Worm (Caenorhabditis elegans) whole organism, dauer: ENCODE measurements around the gene Y116A8C.37.

ENCODE experiments used
- unc-62 ChIP-seq: sonication (generic microtip); optimal IDR thresholded peaks from 2 replicates; lab custom pipeline; 2017; ENCODE audit warnings: missing biosample characterization, missing genetic modification reagents, missing genetic modification characterization

The Y116A8C.37 gene

DNA sequence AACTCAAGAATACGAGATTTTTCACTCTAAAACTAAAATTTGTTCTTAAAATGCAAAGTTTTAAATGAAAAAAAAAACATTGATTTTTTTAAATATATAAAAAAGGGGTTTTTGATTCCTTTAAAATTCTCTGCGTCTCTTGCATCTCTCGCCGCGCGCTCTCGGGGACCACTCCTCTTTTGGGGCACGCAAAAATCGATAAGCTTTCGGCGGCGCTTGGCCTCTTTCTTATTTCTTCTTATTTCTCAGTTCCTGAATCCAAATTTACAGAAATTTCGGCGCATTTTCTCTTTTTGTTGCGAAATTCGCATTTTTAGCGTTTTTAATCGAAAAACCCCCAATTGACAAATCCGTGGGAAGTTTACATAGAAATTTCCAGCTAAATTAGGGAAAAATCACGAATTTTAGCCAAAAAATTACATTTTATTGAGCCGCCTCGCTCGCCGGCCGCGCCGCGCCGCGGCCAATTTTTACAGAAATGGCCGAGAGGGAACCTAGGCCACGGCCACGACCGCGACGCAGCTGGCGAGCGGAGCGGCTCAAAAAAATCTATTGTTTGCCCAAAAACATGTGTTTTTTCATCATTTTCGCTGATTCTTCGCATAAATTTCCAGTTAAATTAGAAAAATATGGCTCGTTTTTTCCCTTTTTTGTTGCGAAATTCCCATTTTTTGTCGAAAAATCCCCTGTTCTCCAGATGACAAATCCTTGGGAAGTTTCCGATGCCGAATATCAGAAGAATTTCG is 11.8 kb downstream of the Y116A8C.37 start, which contains the start of gene itsn-1:
Gene itsn-1, plus strand, starts transcription at position 696 of the 746 bp plus-strand sequence.
- no peak for TF ChIP-seq unc-62 (GFP tag; lab: Kevin White, UChicago)

DNA sequence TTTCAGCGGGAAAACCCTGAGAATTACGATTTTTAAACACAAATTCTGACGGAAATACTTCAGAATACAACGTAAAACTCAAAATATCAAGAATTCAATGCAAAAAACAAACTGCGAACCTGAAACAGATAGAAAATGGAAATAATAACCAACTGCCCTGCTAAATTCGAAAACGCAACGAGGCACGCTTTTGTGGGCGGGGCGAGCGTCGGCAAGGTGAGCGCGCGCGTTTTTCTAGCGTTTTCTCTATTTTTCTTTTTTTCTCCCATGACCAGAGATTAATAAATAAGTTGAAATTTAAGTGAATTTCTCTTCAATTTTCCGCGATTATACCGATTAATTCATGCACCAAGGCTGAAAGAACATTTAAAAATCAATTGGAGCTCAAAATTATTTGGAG is 12.3 kb downstream of the Y116A8C.37 start, which contains the start of gene uaf-2:
Gene uaf-2, minus strand, starts transcription at position 183 of the 400 bp plus-strand sequence.
- no peak for TF ChIP-seq unc-62 (GFP tag; lab: Kevin White, UChicago)

DNA sequence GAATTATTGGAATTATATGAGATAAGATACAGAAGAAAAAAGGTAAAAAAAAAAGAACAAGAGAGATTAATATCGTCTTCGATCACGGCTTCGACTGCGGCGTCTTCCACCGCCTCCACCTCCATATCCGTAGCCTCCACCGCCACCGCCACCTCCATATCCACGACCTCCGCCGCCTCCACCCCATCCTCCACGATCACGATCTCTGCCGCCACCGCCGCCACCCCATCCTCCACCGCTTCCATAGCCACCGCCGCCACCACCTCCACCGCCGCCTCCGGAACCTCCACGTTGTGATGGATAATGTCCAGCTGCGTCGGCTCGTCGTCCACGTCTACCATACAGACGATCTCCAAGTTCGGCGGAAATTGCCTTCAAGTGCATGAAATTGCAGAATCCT is 14.1 kb downstream of the Y116A8C.37 start:
- TF ChIP-seq unc-62 (GFP tag; lab: Kevin White, UChicago), result no peak

DNA sequence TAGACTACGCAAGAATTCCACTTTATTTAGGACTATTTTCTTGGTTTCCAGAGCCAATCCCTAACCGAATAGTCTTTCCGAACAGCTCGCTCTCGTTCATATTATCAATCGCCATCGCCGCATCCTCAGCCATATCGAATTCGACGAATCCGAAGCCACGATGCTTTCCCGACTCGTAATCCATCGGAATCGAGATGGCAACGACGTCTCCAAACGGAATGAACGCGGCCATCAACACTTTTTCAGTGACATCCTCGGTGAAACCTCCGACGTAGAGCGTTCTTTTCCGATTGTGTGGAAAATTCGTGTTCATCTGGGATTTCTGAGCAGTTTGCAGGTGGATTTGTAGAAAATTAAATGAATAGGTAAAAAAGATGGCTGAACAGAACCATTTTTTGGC is 14.6 kb downstream of the Y116A8C.37 start, which contains the start of gene cyn-13:
Gene cyn-13, minus strand, starts transcription at position 313 of the 400 bp plus-strand sequence.
- no peak for TF ChIP-seq unc-62 (GFP tag; lab: Kevin White, UChicago)

DNA sequence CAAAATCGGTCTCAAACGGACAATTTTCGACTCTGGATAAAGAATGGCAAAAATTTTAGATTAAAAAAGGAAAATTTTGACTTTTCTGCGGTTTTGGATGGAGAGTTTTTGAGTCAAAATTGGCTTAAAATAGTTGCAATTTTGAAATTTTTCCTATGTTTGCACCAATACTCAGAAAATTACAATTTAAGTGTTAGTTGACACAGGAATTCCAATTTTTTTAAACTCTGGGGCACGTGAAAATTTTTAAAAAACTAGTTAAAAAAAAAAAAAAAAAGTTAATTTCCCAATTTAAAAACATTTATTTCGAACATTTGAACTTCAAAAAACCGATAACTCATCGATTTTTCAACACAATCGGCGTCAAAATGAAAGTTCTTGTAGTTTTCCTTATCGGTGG is 19.1 kb downstream of the Y116A8C.37 start, which contains the start of gene Y116A8C.33:
Gene Y116A8C.33, plus strand, starts transcription at position 301 of the 400 bp plus-strand sequence.
- TF ChIP-seq unc-62 (GFP tag; lab: Kevin White, UChicago), result no peak

DNA sequence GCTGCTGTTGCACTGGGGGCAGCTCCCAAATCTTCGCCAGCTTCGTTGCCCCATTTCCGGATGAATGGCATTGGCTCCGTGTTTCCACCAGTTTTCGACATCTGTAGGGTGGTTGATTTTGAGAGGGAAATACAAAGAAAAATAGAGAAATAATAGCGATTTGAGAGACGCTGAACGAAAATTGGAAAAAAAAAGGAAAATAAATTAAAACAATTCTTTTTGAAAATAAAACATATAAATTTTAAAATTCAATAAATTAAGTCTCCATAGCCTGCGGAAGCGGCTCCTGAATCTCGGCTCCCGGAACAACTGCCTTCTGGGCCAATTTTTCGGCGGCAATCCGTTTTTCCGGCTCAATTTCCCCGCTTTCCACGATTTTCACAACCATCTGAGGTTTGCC is 20.1 kb downstream of the Y116A8C.37 start, which contains the start of gene sfa-1:
Gene sfa-1, minus strand, starts transcription at position 101 of the 400 bp plus-strand sequence.
- no peak for TF ChIP-seq unc-62 (GFP tag; lab: Kevin White, UChicago)

DNA sequence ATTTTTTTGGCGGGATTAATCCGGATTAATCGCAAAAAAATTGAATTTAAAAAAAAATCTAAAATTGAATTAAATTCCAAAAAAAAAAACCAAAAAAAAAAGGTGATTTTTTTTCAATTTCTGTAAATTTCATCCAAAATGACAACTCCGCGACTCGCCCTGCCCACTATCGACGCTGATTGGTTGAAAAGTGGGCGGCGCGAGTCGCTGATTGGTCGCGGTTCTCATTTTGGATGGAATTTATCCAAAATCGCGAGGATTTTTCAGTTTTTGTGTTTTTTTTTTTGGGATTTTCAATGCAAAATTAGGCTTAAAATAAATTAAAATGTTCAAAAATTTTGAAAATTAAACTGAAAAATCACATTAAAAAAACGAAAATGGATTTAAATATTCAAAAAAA is 21.5 kb downstream of the Y116A8C.37 start:
- TF ChIP-seq unc-62 (GFP tag; lab: Kevin White, UChicago), result no peak

DNA sequence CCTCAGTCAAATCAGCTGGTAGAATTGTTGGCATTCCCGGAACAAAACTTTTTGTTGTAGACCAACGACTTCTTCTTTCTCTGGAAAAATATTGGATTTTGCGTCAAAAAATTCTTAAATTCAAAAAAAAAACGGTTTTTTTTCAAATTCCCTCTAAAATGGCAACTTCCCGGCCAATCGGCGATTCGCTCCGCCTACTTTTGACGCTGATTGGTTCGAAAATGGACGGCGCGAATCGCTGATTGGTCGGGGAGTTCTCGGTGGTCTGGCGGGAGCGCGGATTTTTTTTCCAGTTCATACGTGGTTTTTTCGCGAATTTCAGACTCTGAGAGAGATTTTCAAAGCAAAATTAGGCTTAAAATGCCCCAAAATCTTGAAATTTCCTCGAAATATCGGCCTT is 22.1 kb downstream of the Y116A8C.37 start:
- no peak for TF ChIP-seq unc-62 (GFP tag; lab: Kevin White, UChicago)

DNA sequence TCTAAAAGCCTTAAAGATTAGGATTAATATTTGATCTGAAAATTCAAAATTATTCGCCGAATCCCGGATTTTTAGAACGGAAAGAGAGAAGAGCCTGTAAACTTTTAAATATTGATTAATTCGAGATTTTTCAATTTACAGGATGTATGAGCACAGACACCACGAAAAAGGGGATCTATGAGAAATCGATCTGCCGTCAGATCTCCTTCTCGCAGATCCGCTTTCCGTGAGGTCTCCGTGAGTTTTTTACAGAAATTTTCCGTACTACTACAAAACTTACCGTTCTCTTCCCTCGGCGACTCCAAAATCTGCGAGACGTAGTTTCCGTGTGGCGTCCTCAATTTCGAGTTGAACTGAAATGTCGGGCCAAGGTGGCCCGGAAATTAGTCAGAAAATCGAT is 22.7 kb downstream of the Y116A8C.37 start:
- no peak for TF ChIP-seq unc-62 (GFP tag; lab: Kevin White, UChicago)

DNA sequence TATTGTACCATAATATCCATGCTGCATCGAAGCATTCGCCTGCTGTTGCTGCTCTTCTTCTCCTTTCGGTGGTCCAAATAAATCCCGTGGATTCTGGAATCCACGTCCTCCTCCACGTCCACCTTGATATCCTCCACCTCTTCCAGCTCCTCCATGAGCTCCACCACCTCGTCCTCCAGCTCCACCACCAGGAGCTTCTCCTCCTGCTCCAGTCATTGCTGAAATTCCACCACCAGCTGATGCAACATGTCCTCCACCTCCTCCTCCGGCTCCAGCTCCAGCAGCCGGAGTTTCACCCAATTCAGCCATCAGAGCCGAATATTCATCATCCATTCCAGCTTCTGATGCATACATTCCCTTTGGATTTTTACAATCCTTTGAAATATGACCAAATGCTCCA is 25.4 kb downstream of the Y116A8C.37 start:
- no peak for TF ChIP-seq unc-62 (GFP tag; lab: Kevin White, UChicago)

DNA sequence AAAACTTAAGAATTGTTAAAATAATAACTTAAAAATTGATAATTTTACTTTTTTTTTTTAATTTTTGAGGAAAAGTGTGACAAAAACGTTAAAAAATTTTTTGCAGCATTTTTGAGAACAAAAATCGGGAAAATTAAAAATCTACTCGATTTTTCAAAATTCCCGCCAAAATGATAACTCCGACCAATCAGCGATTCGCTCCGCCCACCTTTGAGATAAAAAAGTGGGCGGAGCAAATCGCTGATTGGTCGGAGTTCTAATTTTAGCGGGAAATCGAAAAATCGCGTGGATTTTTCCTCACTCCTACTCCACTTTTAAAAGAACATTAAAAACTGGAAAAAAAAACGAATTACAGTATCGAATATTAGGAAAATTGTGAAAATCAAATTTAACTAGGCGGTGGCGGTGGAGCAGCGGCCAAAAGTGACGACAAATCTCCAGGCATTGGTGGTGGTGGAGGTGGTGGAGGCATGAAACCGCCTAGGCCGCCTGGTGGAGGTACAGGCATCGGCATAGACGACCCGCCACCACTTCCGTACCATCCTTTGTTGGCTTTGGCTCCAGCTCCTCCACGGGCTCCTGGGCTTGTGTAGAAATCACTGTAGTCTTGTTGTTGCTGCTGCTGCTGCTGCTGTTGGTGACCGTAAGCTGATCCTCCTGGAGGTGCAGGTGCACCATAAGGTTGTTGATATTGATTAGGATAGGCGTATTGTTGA is 26.6 kb downstream of the Y116A8C.37 start:
- TF ChIP-seq unc-62 (GFP tag; lab: Kevin White, UChicago), result no peak

DNA sequence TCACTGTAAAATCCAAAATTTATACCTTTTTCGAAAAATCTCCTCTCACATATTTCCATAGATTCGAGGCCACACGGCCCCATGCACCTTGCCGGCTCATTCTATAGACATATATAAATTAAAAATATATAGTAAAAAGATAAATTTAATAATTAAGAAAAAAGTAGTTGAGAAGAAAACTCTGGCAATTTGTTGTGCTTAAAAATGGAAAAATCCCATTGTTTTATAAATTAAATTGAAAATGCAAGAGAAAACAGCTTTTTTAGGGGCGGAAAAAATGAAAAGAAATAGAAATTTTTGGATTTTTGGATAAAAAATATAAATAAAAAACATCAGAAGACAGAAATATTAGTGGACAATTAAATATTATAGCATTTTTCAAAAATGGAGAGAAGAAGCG is 27.3 kb downstream of the Y116A8C.37 start, which contains the start of gene Y116A8C.30:
Gene Y116A8C.30, minus strand, starts transcription at position 101 of the 400 bp plus-strand sequence.
- TF ChIP-seq unc-62 (GFP tag; lab: Kevin White, UChicago), result no peak

DNA sequence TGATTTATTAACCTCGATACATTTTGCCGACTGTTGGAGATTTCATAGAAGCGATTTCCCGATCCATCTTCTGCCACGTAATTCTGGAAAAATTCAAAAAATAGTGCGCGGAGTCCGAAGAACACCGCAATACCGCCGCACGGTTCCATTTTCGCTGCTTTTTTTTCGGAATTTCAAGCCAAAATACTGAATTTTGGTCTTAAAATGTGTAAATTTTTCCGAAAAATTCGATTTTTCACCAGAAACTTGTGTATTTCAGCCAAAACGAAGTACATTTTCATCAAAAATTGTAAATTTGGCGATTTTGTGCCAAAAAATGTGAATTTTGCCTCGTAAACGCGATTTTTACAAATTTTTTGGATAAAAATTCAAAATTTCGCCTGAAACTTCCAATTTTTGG is 27.8 kb downstream of the Y116A8C.37 start:
- TF ChIP-seq unc-62 (GFP tag; lab: Kevin White, UChicago), result no peak

DNA sequence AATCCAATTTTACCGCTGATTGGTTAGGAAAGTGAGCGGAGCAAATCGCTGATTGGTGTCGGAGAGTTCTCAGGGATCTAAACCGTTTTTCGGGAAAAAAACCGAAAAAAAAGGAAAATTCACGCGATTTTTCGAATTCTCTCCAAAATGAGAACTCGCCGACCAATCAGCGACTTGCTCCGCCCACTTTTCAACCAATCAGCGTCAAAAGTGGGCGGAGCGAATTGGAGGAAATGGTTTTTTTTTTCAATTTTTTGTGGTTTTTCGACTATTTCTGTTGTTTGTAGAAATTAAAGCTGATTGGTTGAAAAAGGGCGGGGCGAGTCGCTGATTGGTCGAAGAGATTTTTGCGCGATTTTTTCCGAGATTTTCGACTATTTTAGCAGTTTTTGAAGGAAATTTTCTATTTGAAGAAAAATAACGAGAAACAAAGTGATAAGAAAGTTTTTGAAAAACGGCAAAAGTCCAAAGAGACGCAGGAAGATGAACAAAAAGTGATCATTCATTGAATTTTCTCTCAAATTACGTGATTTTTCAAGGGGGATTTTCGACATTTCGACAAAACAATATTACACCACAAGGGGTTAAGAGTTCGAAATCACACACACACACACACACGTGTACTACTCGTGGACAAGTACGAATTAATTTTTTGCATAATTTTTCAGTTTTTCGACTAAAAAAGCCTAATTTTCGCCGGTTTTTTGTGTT is 30.2 kb downstream of the Y116A8C.37 start:
- TF ChIP-seq unc-62 (GFP tag; lab: Kevin White, UChicago), result no peak

DNA sequence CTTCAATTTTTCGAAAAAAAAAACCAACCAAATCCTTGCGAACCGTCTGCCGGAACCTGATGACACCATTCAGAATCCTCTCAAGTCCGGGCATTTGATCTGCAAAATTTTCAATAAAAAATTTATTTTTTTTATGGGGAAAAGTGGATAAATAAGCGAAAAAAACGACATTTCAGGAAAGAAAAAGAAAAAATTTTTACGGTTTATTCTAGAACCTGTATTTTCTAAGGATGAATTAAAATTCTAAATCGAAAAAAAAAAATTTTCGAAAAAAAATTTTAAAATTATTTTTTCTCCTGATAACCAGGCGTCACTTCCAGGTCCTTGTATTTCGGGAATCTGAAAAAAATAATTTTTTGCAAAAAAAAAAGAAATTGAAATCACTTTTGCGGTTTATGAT is 30.8 kb downstream of the Y116A8C.37 start, which contains the start of gene bca-2:
Gene bca-2, minus strand, starts transcription at position 101 of the 400 bp plus-strand sequence.
- TF ChIP-seq unc-62 (GFP tag; lab: Kevin White, UChicago), result no peak
